Worm (Caenorhabditis elegans) whole organism, L4 larva: ENCODE results near the gene F11A10.6.
A peak's percentile ranks its signal among the peaks of the same experiment; 100 is the strongest.

Experiments used
- D1046.2 ChIP-seq: fragments of 200-800 bp; sonication (Bioruptor generic); IDR thresholded peaks from 2 replicates; pipeline ENCODE4 v1.3.6; 2022; ENCODE audit warnings: missing genetic modification characterization, missing compliant biosample characterization
- aha-1 ChIP-seq: fragments of 150-350 bp; peaks from one replicate; lab custom pipeline; 2014; ENCODE audit warnings: missing biosample characterization, missing genetic modification characterization
- daf-16 ChIP-seq, 3 experiments: sonication (generic microtip); optimal IDR thresholded peaks; 2 replicates each; lab custom pipeline; 2016 to 2017; ENCODE audit warnings: missing genetic modification characterization in 3 of 3, missing genetic modification reagents in 3 of 3, mild to moderate bottlenecking in 2 of 3, missing compliant biosample characterization in 2 of 3, missing biosample characterization in 1 of 3, moderate library complexity in 1 of 3
- daf-19 ChIP-seq: fragments of 200-800 bp; sonication (Bioruptor generic); conservative IDR thresholded peaks from 2 replicates; pipeline ENCODE4 v1.3.6; 2022; ENCODE audit warnings: missing genetic modification characterization, missing compliant biosample characterization
- dve-1 ChIP-seq: sonication (generic microtip); optimal IDR thresholded peaks from 2 replicates; lab custom pipeline; 2017; ENCODE audit warnings: antibody characterized with exemption, mild to moderate bottlenecking, missing genetic modification characterization, missing compliant biosample characterization; ENCODE audit not compliant: insufficient read depth
- hlh-11 ChIP-seq: fragments of 200-800 bp; sonication (Bioruptor generic); optimal IDR thresholded peaks from 2 replicates; lab custom pipeline; 2018; ENCODE audit warnings: mild to moderate bottlenecking, missing genetic modification characterization, missing compliant biosample characterization
- hlh-30 ChIP-seq: sonication (generic microtip); optimal IDR thresholded peaks from 2 replicates; lab custom pipeline; 2017; ENCODE audit warnings: antibody characterized with exemption, mild to moderate bottlenecking, missing genetic modification characterization, missing compliant biosample characterization; ENCODE audit not compliant: insufficient read depth
- lir-3 ChIP-seq: sonication (generic microtip); optimal IDR thresholded peaks from 2 replicates; lab custom pipeline; 2016; ENCODE audit warnings: mild to moderate bottlenecking, missing genetic modification characterization, missing compliant biosample characterization
- lsy-2 ChIP-seq, 2 experiments: fragments of 150-350 bp in 1 of 2; sonication (generic microtip) in 1 of 2; optimal IDR thresholded peaks; 2 replicates each; lab custom pipeline; 2014 to 2017; ENCODE audit warnings: missing biosample characterization in 2 of 2, missing genetic modification characterization in 2 of 2
- mxl-3 ChIP-seq: fragments of 200-800 bp; sonication (Bioruptor generic); optimal IDR thresholded peaks from 2 replicates; lab custom pipeline; 2018; ENCODE audit warnings: mild to moderate bottlenecking, missing genetic modification characterization, missing compliant biosample characterization
- nhr-28 ChIP-seq: fragments of 150-350 bp; optimal IDR thresholded peaks from 2 replicates; lab custom pipeline; 2014; ENCODE audit warnings: missing biosample characterization, missing genetic modification characterization
- skn-1 ChIP-seq: fragments of 150-350 bp; optimal IDR thresholded peaks from 2 replicates; lab custom pipeline; 2014; ENCODE audit warnings: missing biosample characterization, missing genetic modification characterization
- unc-62 ChIP-seq, 3 experiments: fragments of 150-350 bp in 1 of 3; sonication (generic microtip); optimal IDR thresholded peaks in 2 of 3; peaks in 1 of 3; 1 replicate in 1 of 3; 2 replicates in 2 of 3; lab custom pipeline; 2014 to 2017; ENCODE audit warnings: missing biosample characterization in 3 of 3, missing genetic modification characterization in 3 of 3, missing genetic modification reagents in 3 of 3, missing genotype in 1 of 3

Gene F11A10.6

DNA sequence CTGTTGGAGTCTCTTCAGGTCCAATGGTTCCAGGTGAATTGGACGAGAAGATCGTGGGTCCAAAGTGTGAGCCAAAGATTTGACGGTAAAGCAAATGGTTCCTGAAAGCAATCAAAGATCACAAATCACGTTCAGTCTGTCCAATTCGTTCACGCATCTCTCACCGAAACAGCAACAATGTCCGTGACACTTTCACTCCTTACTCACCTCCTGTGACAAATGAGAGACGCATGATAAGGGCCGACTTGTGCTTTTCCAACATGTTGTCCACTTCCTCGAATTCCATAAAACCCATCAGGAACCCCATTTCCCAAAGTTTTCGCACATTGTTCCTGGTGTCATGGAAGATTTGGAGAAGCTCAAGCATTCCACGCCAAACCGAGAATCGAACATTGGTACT is 49.0 kb downstream of the F11A10.6 start:
- TF ChIP-seq daf-19 (GFP tag; lab: Robert Waterston, UW) (no peak), unc-62 (GFP tag; optimal IDR thresholded peaks at IDR 0.05 in 1 of 2; lab: Kevin White, UChicago) (peak in 1 of 2 experiments; percentile 43), unc-62 (tag; optimal IDR thresholded peaks at IDR 0.05; lab: Kevin White, UChicago) (no peak), dve-1 (tag; lab: Kevin White, UChicago) (peak; percentile 0), hlh-11 (tag; lab: Kevin White, UChicago) (peak; percentile 39), daf-16 (GFP tag; optimal IDR thresholded peaks at IDR 0.05; lab: Kevin White, UChicago) (no peak), daf-16 (tag; optimal IDR thresholded peaks at IDR 0.05; lab: Kevin White, UChicago) (peak; percentile 36), mxl-3 (GFP tag; lab: Kevin White, UChicago) (peak; percentile 30), nhr-28 (peak; percentile 44), skn-1 (tag; lab: Kevin White, UChicago) (no peak), hlh-30 (tag; lab: Kevin White, UChicago) (peak; percentile 81), lsy-2 (tag; optimal IDR thresholded peaks at IDR 0.05; lab: Kevin White, UChicago) (no peak), D1046.2 (GFP tag; lab: Robert Waterston, UW) (no peak), lir-3 (no peak), aha-1 (tag; lab: Kevin White, UChicago) (peak; percentile 46)
